Worm (Caenorhabditis elegans) whole organism, late embryonic: ENCODE results near the gene F49E10.4.

Experiments used
- ama-1 ChIP-seq: fragments of 150-350 bp; optimal IDR thresholded peaks from 2 replicates; lab custom pipeline; 2014
- ets-4 ChIP-seq: sonication (generic microtip); optimal IDR thresholded peaks from 2 replicates; lab custom pipeline; 2016; ENCODE audit warnings: missing genetic modification characterization, missing compliant biosample characterization
- nhr-11 ChIP-seq: fragments of 150-350 bp; optimal IDR thresholded peaks from 2 replicates; lab custom pipeline; 2014; ENCODE audit warnings: missing biosample characterization, missing genetic modification characterization
- pha-4 ChIP-seq: fragments of 150-350 bp; optimal IDR thresholded peaks from 2 replicates; lab custom pipeline; 2018; ENCODE audit warnings: missing biosample characterization, missing genetic modification reagents, missing genetic modification characterization
- pqm-1 ChIP-seq: sonication (generic microtip); optimal IDR thresholded peaks from 2 replicates; lab custom pipeline; 2016; ENCODE audit warnings: missing genetic modification characterization, missing compliant biosample characterization
- sox-4 ChIP-seq: sonication (generic microtip); optimal IDR thresholded peaks from 2 replicates; lab custom pipeline; 2017; ENCODE audit warnings: mild to moderate bottlenecking, missing genetic modification characterization, inconsistent platforms, missing compliant biosample characterization
- syd-9 ChIP-seq: sonication (generic microtip); optimal IDR thresholded peaks from 2 replicates; lab custom pipeline; 2016; ENCODE audit warnings: mild to moderate bottlenecking, missing genetic modification characterization, moderate library complexity, missing compliant biosample characterization
- tbx-2 ChIP-seq: sonication (generic microtip); optimal IDR thresholded peaks from 2 replicates; lab custom pipeline; 2016; ENCODE audit warnings: missing genetic modification characterization, missing compliant biosample characterization

ce11 chrX:5859161-5859560 lies 16.5 kb upstream of the F49E10.4 start:
- no peak for TF ChIP-seq ama-1 (lab: Kevin White, UChicago)
- TF ChIP-seq ets-4 (tag; lab: Kevin White, UChicago): no peak
- no peak for TF ChIP-seq tbx-2
- TF ChIP-seq syd-9: no peak
- TF ChIP-seq pqm-1 (tag; lab: Kevin White, UChicago): no peak
- no peak for TF ChIP-seq nhr-11 (tag; lab: Kevin White, UChicago)
- no peak for TF ChIP-seq sox-4 (tag; lab: Kevin White, UChicago)
- TF ChIP-seq pha-4: no peak
